Fruit fly (Drosophila melanogaster): ENCODE results near the gene RpS19a.

RpS19a gene

dm6 chrX:16655724-16656235 lies 18.1 kb downstream of the RpS19a start (continued):
- TF ChIP-seq onecut (GFP tag; IDR thresholded peaks at IDR 0.05) (no peak), grn (GFP tag; optimal IDR thresholded peaks at IDR 0.05) (peak; percentile 64), CG16863 (GFP tag; optimal IDR thresholded peaks at IDR 0.05) (no peak), kni (GFP tag; optimal IDR thresholded peaks at IDR 0.05) (peak; percentile 82), amos (GFP tag; IDR thresholded peaks at IDR 0.05; ENCODE audit: partially characterized antibody) (peak; percentile 22; the same call in 1 of the 2 replicates), bab2 (GFP tag; optimal IDR thresholded peaks at IDR 0.05) (peak; percentile 2), Hmr (GFP tag; optimal IDR thresholded peaks at IDR 0.05) (peak; percentile 11), CG12104 (GFP tag; optimal IDR thresholded peaks at IDR 0.05) (no peak), CG34422 (GFP tag; IDR thresholded peaks at IDR 0.05) (peak; percentile 82; the same call in 1 of the 3 replicates), sens (GFP tag) (peak; percentile 87), Chrac-16 (GFP tag; optimal IDR thresholded peaks at IDR 0.05) (no peak), CrebB (tag; optimal IDR thresholded peaks at IDR 0.05) (peak; percentile 49), Camta (GFP tag; optimal IDR thresholded peaks at IDR 0.05) (no peak), pum (GFP tag; optimal IDR thresholded peaks at IDR 0.05) (no peak), CG17612 (GFP tag; IDR thresholded peaks at IDR 0.05) (no peak), CG30431 (GFP tag; optimal IDR thresholded peaks at IDR 0.05) (no peak), sug (tag; optimal IDR thresholded peaks at IDR 0.05) (peak; percentile 71), BtbVII (GFP tag; optimal IDR thresholded peaks at IDR 0.05) (peak; percentile 60), CG2120 (GFP tag; optimal IDR thresholded peaks at IDR 0.05) (peak; percentile 23), schlank (tag; optimal IDR thresholded peaks at IDR 0.05) (no peak), wek (GFP tag; optimal IDR thresholded peaks at IDR 0.05) (peak; percentile 18), CG10979 (tag; optimal IDR thresholded peaks at IDR 0.05) (no peak), CG18764 (GFP tag; optimal IDR thresholded peaks at IDR 0.05) (no peak), CG11560 (tag; IDR thresholded peaks at IDR 0.05) (no peak), CG9797 (GFP tag; optimal IDR thresholded peaks at IDR 0.05) (no peak), CG17829 (tag; optimal IDR thresholded peaks at IDR 0.05) (peak; percentile 53), B-H2 (GFP tag; optimal IDR thresholded peaks at IDR 0.05) (peak; percentile 28), Ets65A (GFP tag) (no peak), ash1 (GFP tag; optimal IDR thresholded peaks at IDR 0.05) (no peak), wor (GFP tag; IDR thresholded peaks at IDR 0.05) (no peak), Dip3 (GFP tag; optimal IDR thresholded peaks at IDR 0.05) (no peak), CG3838 (GFP tag; optimal IDR thresholded peaks at IDR 0.05) (no peak), her (GFP tag; optimal IDR thresholded peaks at IDR 0.05) (peak; percentile 29), NfI (GFP tag; optimal IDR thresholded peaks at IDR 0.05) (peak; percentile 2), CG17385 (GFP tag; optimal IDR thresholded peaks at IDR 0.05) (peak; percentile 96), CG13296 (GFP tag; optimal IDR thresholded peaks at IDR 0.05) (peak; percentile 45), CG8478 (optimal IDR thresholded peaks at IDR 0.05) (no peak), HmgD (GFP tag; optimal IDR thresholded peaks at IDR 0.05) (peak; percentile 2), zfh2 (GFP tag; optimal IDR thresholded peaks at IDR 0.05) (no peak), mirr (GFP tag; optimal IDR thresholded peaks at IDR 0.05) (peak; percentile 86), Mrtf (GFP tag; IDR thresholded peaks at IDR 0.05) (no peak), Stat92E (GFP tag; optimal IDR thresholded peaks at IDR 0.05) (peak in 1 of 3 experiments; percentile 11), hkb (optimal IDR thresholded peaks at IDR 0.05) (no peak), hkb (GFP tag; IDR thresholded peaks at IDR 0.05) (no peak), CG8944 (GFP tag; optimal IDR thresholded peaks at IDR 0.05) (no peak), insv (GFP tag; optimal IDR thresholded peaks at IDR 0.05) (peak; percentile 98 to 99), Atf6 (GFP tag; IDR thresholded peaks at IDR 0.05) (no peak), CG1603 (tag; optimal IDR thresholded peaks at IDR 0.05) (peak; percentile 5), CG12071 (GFP tag; optimal IDR thresholded peaks at IDR 0.05) (peak; percentile 41), exex (tag; optimal IDR thresholded peaks at IDR 0.05) (peak; percentile 74), MTF-1 (GFP tag; optimal IDR thresholded peaks at IDR 0.05; ENCODE audit: borderline replicate concordance) (peak; percentile 41), nerfin-1 (tag; optimal IDR thresholded peaks at IDR 0.05) (peak; percentile 5)
